Worm (Caenorhabditis elegans): Measurements from ENCODE around the gene C13A2.5.

The C13A2.5 gene

ce11 chrV:7237133-7237532 lies 38.5 kb upstream of the C13A2.5 start, which contains the start of gene hyls-1 (continued):
- TF ChIP-seq gmeb-1 (tag; optimal IDR thresholded peaks at IDR 0.05) (peak; percentile 97), zag-1 (tag; optimal IDR thresholded peaks at IDR 0.05) (peak; percentile 52), C34F6.9 (tag; optimal IDR thresholded peaks at IDR 0.05) (peak; percentile 79), blmp-1 (tag; optimal IDR thresholded peaks at IDR 0.05; ENCODE audit: insufficient read depth) (peak; percentile 40), fos-1 (tag; optimal IDR thresholded peaks at IDR 0.05) (peak; percentile 29)

DNA sequence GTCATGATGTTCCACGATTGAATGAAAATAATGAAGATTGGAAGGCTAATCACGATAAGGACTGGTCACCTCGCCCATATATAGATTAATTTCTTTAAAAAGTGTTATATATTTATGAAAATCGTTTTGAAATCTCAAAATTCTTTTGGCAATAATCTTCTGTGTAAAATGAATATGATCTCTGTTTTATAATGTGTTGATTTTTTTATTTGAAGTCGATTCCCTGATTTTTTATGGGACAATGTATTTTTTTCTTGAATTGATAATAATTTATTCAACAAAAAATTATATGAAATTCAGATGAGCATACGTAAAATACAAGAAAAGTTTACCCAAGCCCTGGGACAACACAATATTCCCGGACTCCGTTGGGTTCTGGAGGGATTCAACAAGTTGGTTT lies 36.1 kb upstream of the C13A2.5 start, which contains the start of gene C05C8.1:
Gene C05C8.1 (plus strand): TSS at position 301 of the 400 bp plus-strand sequence.
- TF ChIP-seq ceh-82 (tag; optimal IDR thresholded peaks at IDR 0.05) (no peak), sma-3 (GFP tag; optimal IDR thresholded peaks at IDR 0.05) (no peak), zag-1 (tag; optimal IDR thresholded peaks at IDR 0.05) (no peak), nhr-12 (tag; optimal IDR thresholded peaks at IDR 0.05) (no peak), unc-62 (GFP tag; optimal IDR thresholded peaks at IDR 0.05) (no peak), sma-9 (GFP tag; optimal IDR thresholded peaks at IDR 0.05) (no peak), sma-9 (tag; optimal IDR thresholded peaks at IDR 0.05) (no peak), fos-1 (tag; optimal IDR thresholded peaks at IDR 0.05) (no peak), dmd-4 (tag; optimal IDR thresholded peaks at IDR 0.05) (no peak), nhr-21 (tag; optimal IDR thresholded peaks at IDR 0.05) (no peak), lin-11 (tag; optimal IDR thresholded peaks at IDR 0.05) (no peak), ztf-1 (GFP tag; conservative IDR thresholded peaks at IDR 0.05) (no peak), peb-1 (tag; optimal IDR thresholded peaks at IDR 0.05) (no peak), F13H6.1 (tag; optimal IDR thresholded peaks at IDR 0.05) (no peak), nhr-11 (tag; optimal IDR thresholded peaks at IDR 0.05) (no peak), nhr-25 (tag; optimal IDR thresholded peaks at IDR 0.05) (no peak), ceh-16 (tag; optimal IDR thresholded peaks at IDR 0.05) (no peak), mbf-1 (tag; optimal IDR thresholded peaks at IDR 0.05) (no peak)

DNA sequence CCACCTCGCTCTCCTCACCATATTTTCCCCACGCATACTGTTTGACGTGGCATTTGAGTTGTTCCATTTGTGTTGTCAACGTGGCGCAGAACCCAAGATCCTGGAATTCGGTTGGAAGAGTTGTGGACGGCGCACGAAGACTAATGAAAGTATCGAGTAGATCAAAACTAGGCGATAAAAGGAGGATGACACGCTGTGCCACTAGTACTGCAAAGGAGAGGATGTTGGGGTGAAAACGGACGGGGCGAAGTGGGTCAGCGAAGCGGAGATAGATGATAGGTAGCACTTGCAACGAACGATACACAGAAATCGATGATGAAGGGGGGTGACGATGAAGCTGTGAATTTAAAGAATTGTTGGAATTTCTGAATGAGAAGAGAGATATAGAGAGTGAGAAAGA lies 28.6 kb upstream of the C13A2.5 start, which contains the start of gene C05C8.7:
Gene C05C8.7 (minus strand): TSS at position 100 of the 400 bp plus-strand sequence.
- no peak for TF ChIP-seq mab-5 (tag; optimal IDR thresholded peaks at IDR 0.05)
- TF ChIP-seq nhr-11 (tag; optimal IDR thresholded peaks at IDR 0.05): no peak
- no peak for TF ChIP-seq unc-39 (tag; optimal IDR thresholded peaks at IDR 0.05)
- TF ChIP-seq alr-1 (tag; optimal IDR thresholded peaks at IDR 0.05): no peak
- no peak for TF ChIP-seq lin-13 (GFP tag; optimal IDR thresholded peaks at IDR 0.05)
- no peak for TF ChIP-seq egl-27 (tag; optimal IDR thresholded peaks at IDR 0.05)
- TF ChIP-seq ztf-1 (GFP tag; conservative IDR thresholded peaks at IDR 0.05): no peak
- TF ChIP-seq nhr-77 (tag; optimal IDR thresholded peaks at IDR 0.05): no peak
- no peak for TF ChIP-seq sma-9 (GFP tag; optimal IDR thresholded peaks at IDR 0.05)
- TF ChIP-seq sma-9 (tag; optimal IDR thresholded peaks at IDR 0.05): no peak
- no peak for TF ChIP-seq fos-1 (tag; optimal IDR thresholded peaks at IDR 0.05)
- TF ChIP-seq ama-1 (optimal IDR thresholded peaks at IDR 0.05): no peak
- TF ChIP-seq blmp-1 (tag; optimal IDR thresholded peaks at IDR 0.05; ENCODE audit: insufficient read depth): no peak
- no peak for TF ChIP-seq unc-55 (GFP tag; optimal IDR thresholded peaks at IDR 0.05)
- no peak for TF ChIP-seq nhr-23 (tag; optimal IDR thresholded peaks at IDR 0.05)
- no peak for TF ChIP-seq snpc-4 (tag; optimal IDR thresholded peaks at IDR 0.05)
- TF ChIP-seq C34F6.9 (tag; optimal IDR thresholded peaks at IDR 0.05): no peak
- TF ChIP-seq mdl-1 (tag; optimal IDR thresholded peaks at IDR 0.05): no peak

- TF ChIP-seq F13H6.1 (tag; optimal IDR thresholded peaks at IDR 0.05) (no peak), nhr-25 (tag; optimal IDR thresholded peaks at IDR 0.05) (peak; percentile 20), sma-9 (GFP tag; optimal IDR thresholded peaks at IDR 0.05) (peak; percentile 25), sma-9 (tag; optimal IDR thresholded peaks at IDR 0.05) (no peak)
These were observed 27.2 kb upstream of the C13A2.5 start for ce11 chrV:7248227-7248953.

ce11 chrV:7255095-7255494 lies 20.5 kb upstream of the C13A2.5 start, which contains the start of gene C05C8.8:
Gene C05C8.8, minus strand, starts transcription at chrV:7255195.
- no peak for TF ChIP-seq mab-5 (tag; optimal IDR thresholded peaks at IDR 0.05)
- no peak for TF ChIP-seq nhr-77 (tag; optimal IDR thresholded peaks at IDR 0.05)

ce11 chrV:7258965-7259364 lies 16.6 kb upstream of the C13A2.5 start, which contains the start of gene C13A2.12:
Gene C13A2.12, plus strand, starts transcription at chrV:7259265.
- TF ChIP-seq ama-1 (optimal IDR thresholded peaks at IDR 0.05): no peak
- no peak for TF ChIP-seq mab-5 (tag; optimal IDR thresholded peaks at IDR 0.05)
- TF ChIP-seq F13H6.1 (tag; optimal IDR thresholded peaks at IDR 0.05): no peak
- TF ChIP-seq nhr-12 (tag; optimal IDR thresholded peaks at IDR 0.05): no peak
- no peak for TF ChIP-seq mdl-1 (tag; optimal IDR thresholded peaks at IDR 0.05)
- TF ChIP-seq nhr-21 (tag; optimal IDR thresholded peaks at IDR 0.05): no peak
- TF ChIP-seq alr-1 (tag; optimal IDR thresholded peaks at IDR 0.05): no peak
- no peak for TF ChIP-seq crh-2 (tag; optimal IDR thresholded peaks at IDR 0.05)
- TF ChIP-seq ceh-16 (tag; optimal IDR thresholded peaks at IDR 0.05): no peak
- no peak for TF ChIP-seq fos-1 (tag; optimal IDR thresholded peaks at IDR 0.05)
- no peak for TF ChIP-seq snpc-4 (tag; optimal IDR thresholded peaks at IDR 0.05)
- no peak for TF ChIP-seq lin-11 (tag; optimal IDR thresholded peaks at IDR 0.05)
- TF ChIP-seq nhr-77 (tag; optimal IDR thresholded peaks at IDR 0.05): no peak
